Worm (Caenorhabditis elegans): Measurements from ENCODE around the gene srw-136.

srw-136 gene

ce11 chrV:2987407-2987806 is 23.0 kb downstream of the srw-136 start, which contains the start of gene srh-85:
srh-85 (minus strand) TSS chrV:2987507.
- no peak for TF ChIP-seq dve-1 (tag; optimal IDR thresholded peaks at IDR 0.05)
- TF ChIP-seq ama-1 (optimal IDR thresholded peaks at IDR 0.05) = no peak
- no peak for TF ChIP-seq ceh-22 (tag; optimal IDR thresholded peaks at IDR 0.05)
- no peak for TF ChIP-seq F13H6.1 (tag; optimal IDR thresholded peaks at IDR 0.05)
- TF ChIP-seq syd-9 (tag; optimal IDR thresholded peaks at IDR 0.05) = no peak
- no peak for TF ChIP-seq fkh-10 (GFP tag; optimal IDR thresholded peaks at IDR 0.05)
- TF ChIP-seq zip-5 (tag; optimal IDR thresholded peaks at IDR 0.05) = no peak
- TF ChIP-seq nhr-232 (tag; optimal IDR thresholded peaks at IDR 0.05) = no peak
- TF ChIP-seq mec-3 (tag; optimal IDR thresholded peaks at IDR 0.05; ENCODE audit: borderline replicate concordance) = no peak
- no peak for TF ChIP-seq ceh-14 (tag; optimal IDR thresholded peaks at IDR 0.05)
- no peak for TF ChIP-seq hlh-13 (GFP tag; optimal IDR thresholded peaks at IDR 0.05)
- no peak for TF ChIP-seq ets-4 (tag; optimal IDR thresholded peaks at IDR 0.05)
- no peak for TF ChIP-seq Y22D7AL.16 (tag; optimal IDR thresholded peaks at IDR 0.05)
- no peak for TF ChIP-seq pha-4 (tag; optimal IDR thresholded peaks at IDR 0.05)
- TF ChIP-seq sox-2 (GFP tag; IDR thresholded peaks at IDR 0.05) = no peak
- TF ChIP-seq lin-11 (tag; optimal IDR thresholded peaks at IDR 0.05) = no peak
- TF ChIP-seq pag-3 (tag; optimal IDR thresholded peaks at IDR 0.05; ENCODE audit: borderline replicate concordance) = no peak
- TF ChIP-seq nhr-11 (tag; optimal IDR thresholded peaks at IDR 0.05) = no peak

- TF ChIP-seq fkh-6 (tag; optimal IDR thresholded peaks at IDR 0.05) (no peak), ztf-16 (tag; optimal IDR thresholded peaks at IDR 0.05) (no peak), ceh-31 (tag; optimal IDR thresholded peaks at IDR 0.05) (no peak), ceh-30 (tag; optimal IDR thresholded peaks at IDR 0.05) (no peak), pat-9 (tag; optimal IDR thresholded peaks at IDR 0.05) (no peak)
Observed at ce11 chrV:2985309-2985708, 25.1 kb downstream of the srw-136 start, which contains the start of gene srw-139. srw-139 (minus strand) TSS chrV:2985409.

- TF ChIP-seq ceh-24 (tag; optimal IDR thresholded peaks at IDR 0.05) (no peak), dve-1 (tag; optimal IDR thresholded peaks at IDR 0.05) (no peak), ets-4 (tag; optimal IDR thresholded peaks at IDR 0.05) (no peak), eyg-1 (tag; optimal IDR thresholded peaks at IDR 0.05) (no peak)
Observed at ce11 chrV:2983351-2983750, 27.0 kb downstream of the srw-136 start, which contains the start of gene srw-117. srw-117 (minus strand) TSS chrV:2983451.

- TF ChIP-seq ceh-34 (tag; optimal IDR thresholded peaks at IDR 0.05) (no peak), pqm-1 (tag; optimal IDR thresholded peaks at IDR 0.05) (no peak), hlh-30 (tag; optimal IDR thresholded peaks at IDR 0.05; ENCODE audit: insufficient read depth) (no peak), ceh-48 (tag; optimal IDR thresholded peaks at IDR 0.05) (no peak)
Observed at ce11 chrV:2979978-2980377, 30.4 kb downstream of the srw-136 start, which contains the start of gene srw-118. srw-118 (minus strand) TSS chrV:2980078.

- TF ChIP-seq nhr-11 (tag; optimal IDR thresholded peaks at IDR 0.05) = no peak
- TF ChIP-seq ceh-6 (GFP tag; optimal IDR thresholded peaks at IDR 0.05) = no peak
- TF ChIP-seq unc-86 (tag; optimal IDR thresholded peaks at IDR 0.05) = no peak
- TF ChIP-seq pat-9 (tag; optimal IDR thresholded peaks at IDR 0.05) = no peak
- no peak for TF ChIP-seq pha-4 (tag; optimal IDR thresholded peaks at IDR 0.05)
- no peak for TF ChIP-seq ceh-14 (tag; optimal IDR thresholded peaks at IDR 0.05)
- no peak for TF ChIP-seq ceh-30 (tag; optimal IDR thresholded peaks at IDR 0.05)
- TF ChIP-seq nfya-1 (tag; optimal IDR thresholded peaks at IDR 0.05) = no peak
- no peak for TF ChIP-seq eyg-1 (tag; optimal IDR thresholded peaks at IDR 0.05)
- TF ChIP-seq ceh-34 (tag; optimal IDR thresholded peaks at IDR 0.05) = no peak
- TF ChIP-seq unc-42 (tag; optimal IDR thresholded peaks at IDR 0.05) = no peak
- TF ChIP-seq ceh-2 (tag; optimal IDR thresholded peaks at IDR 0.05) = no peak
- TF ChIP-seq hlh-15 (tag; optimal IDR thresholded peaks at IDR 0.05) = no peak
- TF ChIP-seq hlh-13 (GFP tag; optimal IDR thresholded peaks at IDR 0.05) = no peak
- TF ChIP-seq F13H6.1 (tag; optimal IDR thresholded peaks at IDR 0.05) = no peak
- no peak for TF ChIP-seq elt-4 (tag; optimal IDR thresholded peaks at IDR 0.05)
- TF ChIP-seq rnt-1 (tag; optimal IDR thresholded peaks at IDR 0.05) = no peak
- TF ChIP-seq dve-1 (tag; optimal IDR thresholded peaks at IDR 0.05) = no peak
Observed at ce11 chrV:2976287-2976686, 34.1 kb downstream of the srw-136 start, which contains the start of gene srw-124. srw-124 (plus strand) TSS chrV:2976587.

Measured in whole organism, late embryonic.